Fruit fly (Drosophila melanogaster) whole organism, embryonic: ENCODE measurements around the gene wisp.
A peak's percentile ranks its signal among the peaks of the same experiment; 100 is the strongest.

ENCODE experiments used
- Atf6 ChIP-seq: fragments of 200-800 bp; sonication (Bioruptor generic); IDR thresholded peaks from 2 replicates; pipeline ENCODE4 v1.3.6; 2022; ENCODE audit warnings: missing biosample characterization, missing genetic modification characterization
- Blimp-1 ChIP-seq: fragments of 200-800 bp; sonication (Bioruptor generic); optimal IDR thresholded peaks from 3 replicates; lab custom pipeline; 2018; ENCODE audit warnings: missing biosample characterization, missing genetic modification characterization, mild to moderate bottlenecking, moderate library complexity, missing genetic modification reagents
- CG10267 ChIP-seq: fragments of 200-800 bp; sonication (Bioruptor generic); optimal IDR thresholded peaks from 2 replicates; lab custom pipeline; 2018; ENCODE audit warnings: missing biosample characterization, mild to moderate bottlenecking, missing genetic modification characterization, moderate library complexity
- CG11723 ChIP-seq: fragments of 200-800 bp; sonication (Bioruptor generic); optimal IDR thresholded peaks from 2 replicates; lab custom pipeline; 2017; ENCODE audit warnings: missing biosample characterization, mild to moderate bottlenecking, missing genetic modification characterization
- CG12299 ChIP-seq: fragments of 200-800 bp; sonication (Bioruptor generic); optimal IDR thresholded peaks from 2 replicates; lab custom pipeline; 2018; ENCODE audit warnings: missing biosample characterization, mild to moderate bottlenecking, missing genetic modification characterization
- CG13287 ChIP-seq: fragments of 200-800 bp; sonication (Bioruptor generic); IDR thresholded peaks from 2 replicates; pipeline ENCODE4 v1.3.6; 2022; ENCODE audit warnings: missing biosample characterization, missing genetic modification characterization; ENCODE audit not compliant: partially characterized antibody
- CG13296 ChIP-seq: fragments of 200-800 bp; sonication (Bioruptor generic); optimal IDR thresholded peaks from 3 replicates; lab custom pipeline; 2018; ENCODE audit warnings: missing biosample characterization, mild to moderate bottlenecking, missing genetic modification characterization
- CG14667 ChIP-seq: fragments of 200-800 bp; sonication (Bioruptor generic); IDR thresholded peaks from 2 replicates; pipeline ENCODE4 v1.3.6; 2022; ENCODE audit warnings: missing biosample characterization, missing genetic modification characterization
- CG17802 ChIP-seq: fragments of 200-800 bp; sonication (Bioruptor generic); optimal IDR thresholded peaks from 2 replicates; lab custom pipeline; 2018; ENCODE audit warnings: missing biosample characterization, mild to moderate bottlenecking, missing genetic modification characterization, moderate library complexity
- CG2116 ChIP-seq: fragments of 200-800 bp; sonication (Bioruptor generic); optimal IDR thresholded peaks from 3 replicates; lab custom pipeline; 2018; ENCODE audit warnings: missing biosample characterization, mild to moderate bottlenecking, missing genetic modification characterization
- CG31441 ChIP-seq: fragments of 200-800 bp; sonication (Bioruptor generic); IDR thresholded peaks from 2 replicates; pipeline ENCODE4 v1.3.6; 2022; ENCODE audit warnings: missing biosample characterization, missing genetic modification characterization
- CG33213 ChIP-seq: fragments of 200-800 bp; sonication (Bioruptor generic); optimal IDR thresholded peaks from 3 replicates; lab custom pipeline; 2016; ENCODE audit warnings: missing biosample characterization, missing genetic modification characterization
- CG3995 ChIP-seq: fragments of 200-800 bp; sonication (Bioruptor generic); optimal IDR thresholded peaks from 3 replicates; lab custom pipeline; 2016; ENCODE audit warnings: missing biosample characterization, missing genetic modification characterization
- CG6254 ChIP-seq: fragments of 200-800 bp; sonication (Bioruptor generic); optimal IDR thresholded peaks from 3 replicates; lab custom pipeline; 2017; ENCODE audit warnings: mild to moderate bottlenecking, missing biosample characterization, missing genetic modification reagents, missing genetic modification characterization
- CG8290 ChIP-seq, 3 experiments: fragments of 200-800 bp; sonication (Bioruptor generic); optimal IDR thresholded peaks; 2 replicates each; lab custom pipeline; 2016 to 2019; ENCODE audit warnings: missing biosample characterization in 3 of 3, missing genetic modification characterization in 3 of 3, mild to moderate bottlenecking in 2 of 3, moderate library complexity in 1 of 3
- CG9215 ChIP-seq: fragments of 200-800 bp; sonication (Bioruptor generic); IDR thresholded peaks from 2 replicates; pipeline ENCODE4 v1.3.6; 2022; ENCODE audit warnings: missing biosample characterization, missing genetic modification characterization
- CG9876 ChIP-seq: fragments of 200-800 bp; sonication (Bioruptor generic); optimal IDR thresholded peaks from 2 replicates; lab custom pipeline; 2016; ENCODE audit warnings: missing biosample characterization, missing genetic modification characterization
- CTCF ChIP-seq: fragments of 200-800 bp; sonication (Bioruptor generic); optimal IDR thresholded peaks from 2 replicates; lab custom pipeline; 2017; ENCODE audit warnings: missing biosample characterization, mild to moderate bottlenecking, missing genetic modification characterization, moderate library complexity
- CrebB ChIP-seq: fragments of 200-800 bp; sonication (Bioruptor generic); optimal IDR thresholded peaks from 3 replicates; lab custom pipeline; 2018; ENCODE audit warnings: missing biosample characterization, mild to moderate bottlenecking, missing genetic modification characterization
- Deaf1 ChIP-seq: fragments of 200-800 bp; optimal IDR thresholded peaks from 3 replicates; lab custom pipeline; 2019; ENCODE audit warnings: missing biosample characterization, mild to moderate bottlenecking, missing genetic modification characterization, moderate library complexity
- E2f2 ChIP-seq: fragments of 200-800 bp; sonication (Bioruptor generic); IDR thresholded peaks from 2 replicates; pipeline ENCODE4 v1.3.6; 2022; ENCODE audit warnings: missing biosample characterization, missing genetic modification characterization
- Elba2 ChIP-seq: fragments of 200-800 bp; sonication (Bioruptor generic); optimal IDR thresholded peaks from 3 replicates; lab custom pipeline; 2016; ENCODE audit warnings: missing biosample characterization, missing genetic modification characterization
- H15 ChIP-seq: fragments of 200-800 bp; sonication (Bioruptor generic); IDR thresholded peaks from 3 replicates; pipeline ENCODE4 v1.3.6; 2022; ENCODE audit warnings: missing biosample characterization, missing genetic modification characterization
- Jarid2 ChIP-seq: fragments of 200-800 bp; sonication (Bioruptor generic); optimal IDR thresholded peaks from 3 replicates; lab custom pipeline; 2017; ENCODE audit warnings: mild to moderate bottlenecking, missing biosample characterization, missing genetic modification reagents, missing genetic modification characterization
- MESR4 ChIP-seq: fragments of 200-800 bp; sonication (Bioruptor generic); optimal IDR thresholded peaks from 2 replicates; lab custom pipeline; 2018; ENCODE audit warnings: missing biosample characterization, mild to moderate bottlenecking, missing genetic modification characterization, moderate library complexity
- NK7.1 ChIP-seq: fragments of 200-800 bp; sonication (Bioruptor generic); optimal IDR thresholded peaks from 3 replicates; lab custom pipeline; 2016; ENCODE audit warnings: missing biosample characterization, missing genetic modification characterization
- Optix ChIP-seq: fragments of 200-800 bp; sonication (Bioruptor generic); IDR thresholded peaks from 3 replicates; pipeline ENCODE4 v1.3.6; 2022; ENCODE audit warnings: missing biosample characterization, missing genetic modification characterization
- Pdp1 ChIP-seq, 2 experiments: fragments of 200-800 bp; sonication (Bioruptor generic); optimal IDR thresholded peaks; 3 replicates each; lab custom pipeline; 2016; ENCODE audit warnings: missing biosample characterization in 2 of 2, missing genetic modification characterization in 2 of 2, mild to moderate bottlenecking in 1 of 2, moderate library complexity in 1 of 2
- Poxn ChIP-seq: fragments of 200-800 bp; sonication (Bioruptor generic); IDR thresholded peaks from 2 replicates; pipeline ENCODE4 v1.3.6; 2022; ENCODE audit warnings: missing biosample characterization, missing genetic modification characterization
- Rx ChIP-seq: fragments of 200-800 bp; sonication (Bioruptor generic); IDR thresholded peaks from 2 replicates; pipeline ENCODE4 v1.3.6; 2022; ENCODE audit warnings: missing biosample characterization, missing genetic modification characterization
- Six4 ChIP-seq: fragments of 200-800 bp; sonication (Bioruptor generic); optimal IDR thresholded peaks from 2 replicates; lab custom pipeline; 2016; ENCODE audit warnings: missing biosample characterization, missing genetic modification characterization
- Taf1 ChIP-seq: fragments of 200-800 bp; sonication (Bioruptor generic); IDR thresholded peaks from 2 replicates; pipeline ENCODE4 v1.3.6; 2022; ENCODE audit warnings: missing biosample characterization, missing genetic modification characterization
- aop ChIP-seq: fragments of 200-800 bp; sonication (Bioruptor generic); IDR thresholded peaks from 2 replicates; pipeline ENCODE4 v1.3.6; 2022; ENCODE audit warnings: missing biosample characterization, missing genetic modification characterization
- bigmax ChIP-seq: fragments of 200-800 bp; sonication (Bioruptor generic); optimal IDR thresholded peaks from 2 replicates; lab custom pipeline; 2018; ENCODE audit warnings: missing biosample characterization, mild to moderate bottlenecking, missing genetic modification characterization
- cato ChIP-seq: fragments of 200-800 bp; sonication (Bioruptor generic); optimal IDR thresholded peaks from 2 replicates; lab custom pipeline; 2016; ENCODE audit warnings: missing biosample characterization, missing genetic modification characterization, borderline replicate concordance
- dati ChIP-seq: fragments of 200-800 bp; sonication (Bioruptor generic); IDR thresholded peaks from 2 replicates; pipeline ENCODE4 v1.3.6; 2022; ENCODE audit warnings: missing biosample characterization, missing genetic modification characterization
- dm ChIP-seq: fragments of 200-800 bp; sonication (Bioruptor generic); optimal IDR thresholded peaks from 3 replicates; lab custom pipeline; 2016; ENCODE audit warnings: missing biosample characterization, missing genetic modification characterization
- fd96Cb ChIP-seq: fragments of 200-800 bp; sonication (Bioruptor generic); optimal IDR thresholded peaks from 2 replicates; lab custom pipeline; 2018; ENCODE audit warnings: missing biosample characterization, mild to moderate bottlenecking, missing genetic modification characterization, moderate library complexity
- hbn ChIP-seq: fragments of 200-800 bp; sonication (Bioruptor generic); IDR thresholded peaks from 2 replicates; pipeline ENCODE4 v1.3.6; 2022; ENCODE audit warnings: missing biosample characterization, missing genetic modification characterization; ENCODE audit not compliant: partially characterized antibody
- ind ChIP-seq: fragments of 200-800 bp; sonication (Bioruptor generic); optimal IDR thresholded peaks from 3 replicates; lab custom pipeline; 2016; ENCODE audit warnings: missing biosample characterization, missing genetic modification characterization
- jigr1 ChIP-seq: fragments of 200-800 bp; sonication (Bioruptor generic); IDR thresholded peaks from 3 replicates; pipeline ENCODE4 v1.3.6; 2022; ENCODE audit warnings: missing biosample characterization, missing genetic modification characterization
- jing ChIP-seq: fragments of 200-800 bp; sonication (Bioruptor generic); optimal IDR thresholded peaks from 2 replicates; lab custom pipeline; 2018; ENCODE audit warnings: missing biosample characterization, mild to moderate bottlenecking, missing genetic modification characterization
- ken ChIP-seq: fragments of 200-800 bp; sonication (Bioruptor generic); IDR thresholded peaks from 3 replicates; pipeline ENCODE4 v1.3.6; 2022; ENCODE audit warnings: missing biosample characterization, missing genetic modification characterization
- mld ChIP-seq: fragments of 200-800 bp; sonication (Bioruptor generic); IDR thresholded peaks from 3 replicates; pipeline ENCODE4 v1.3.6; 2022; ENCODE audit warnings: missing biosample characterization, missing genetic modification characterization; ENCODE audit not compliant: partially characterized antibody
- pum ChIP-seq: fragments of 200-800 bp; sonication (Bioruptor generic); optimal IDR thresholded peaks from 2 replicates; lab custom pipeline; 2016; ENCODE audit warnings: missing biosample characterization, missing genetic modification characterization
- scrt ChIP-seq: fragments of 200-800 bp; sonication (Bioruptor generic); optimal IDR thresholded peaks from 2 replicates; lab custom pipeline; 2018; ENCODE audit warnings: missing biosample characterization, mild to moderate bottlenecking, missing genetic modification characterization, moderate library complexity
- sima ChIP-seq: fragments of 200-800 bp; sonication (Bioruptor generic); optimal IDR thresholded peaks from 2 replicates; lab custom pipeline; 2016; ENCODE audit warnings: missing biosample characterization, missing genetic modification characterization
- sisA ChIP-seq: fragments of 200-800 bp; sonication (Bioruptor generic); IDR thresholded peaks from 2 replicates; pipeline ENCODE4 v1.3.6; 2022; ENCODE audit warnings: missing biosample characterization, missing genetic modification characterization
- so ChIP-seq: fragments of 200-800 bp; sonication (Bioruptor generic); IDR thresholded peaks from 3 replicates; pipeline ENCODE4 v1.3.6; 2022; ENCODE audit warnings: missing biosample characterization, missing genetic modification characterization
- sob ChIP-seq: fragments of 200-800 bp; sonication (Bioruptor generic); IDR thresholded peaks from 2 replicates; pipeline ENCODE4 v1.3.6; 2022; ENCODE audit warnings: missing biosample characterization, missing genetic modification characterization
- stwl ChIP-seq: fragments of 200-800 bp; sonication (Bioruptor generic); optimal IDR thresholded peaks from 3 replicates; lab custom pipeline; 2018; ENCODE audit warnings: missing biosample characterization, mild to moderate bottlenecking, missing genetic modification characterization, moderate library complexity

Gene wisp

dm6 chrX:11886976-11887375 lies 6.8 kb upstream of the wisp start, which contains the start of the genes CG10353 and SelG (continued):
- TF ChIP-seq Six4: no peak
- TF ChIP-seq Elba2 (GFP tag; lab: Kevin White, UChicago): no peak
- no peak for TF ChIP-seq aop (GFP tag; lab: Robert Waterston, UW)
- no peak for TF ChIP-seq CG9876
- TF ChIP-seq CG6254 (GFP tag; lab: Kevin White, UChicago): no peak
- TF ChIP-seq CTCF (GFP tag; lab: Kevin White, UChicago): peak; percentile 11
- TF ChIP-seq CG17802 (tag; lab: Kevin White, UChicago): no peak
- TF ChIP-seq cato (GFP tag; lab: Kevin White, UChicago): no peak
- peak; percentile 57 for TF ChIP-seq CG33213
- TF ChIP-seq Blimp-1: no peak
- TF ChIP-seq CG12299 (tag; lab: Kevin White, UChicago): no peak
- TF ChIP-seq bigmax (GFP tag; lab: Kevin White, UChicago): peak; percentile 34
- TF ChIP-seq Atf6 (GFP tag; lab: Robert Waterston, UW): no peak; the same call in 1 of the 2 replicates
- TF ChIP-seq CG31441 (GFP tag; lab: Robert Waterston, UW): no peak
- TF ChIP-seq CG10267 (tag; lab: Kevin White, UChicago): peak; percentile 95
- TF ChIP-seq Optix: no peak
- peak; percentile 30 to 77 for TF ChIP-seq Pdp1 (GFP tag; optimal IDR thresholded peaks at IDR 0.05; lab: Kevin White, UChicago)
- no peak for TF ChIP-seq H15
- no peak for TF ChIP-seq Taf1 (GFP tag; lab: Robert Waterston, UW)
- peak; percentile 21 for TF ChIP-seq pum (GFP tag; lab: Kevin White, UChicago)
- TF ChIP-seq hbn (GFP tag; lab: Robert Waterston, UW): peak; percentile 86
- TF ChIP-seq mld (GFP tag; lab: Robert Waterston, UW): peak; percentile 45; the same call in 1 of the 3 replicates
- TF ChIP-seq ind (GFP tag; lab: Kevin White, UChicago): peak; percentile 34
- TF ChIP-seq ken (GFP tag; lab: Robert Waterston, UW): no peak
- TF ChIP-seq CG9215 (GFP tag; lab: Robert Waterston, UW): 0 out of 2 replicates have a peak, but pooled peaks have one; percentile 14
- TF ChIP-seq NK7.1 (GFP tag; lab: Kevin White, UChicago): peak; percentile 27
- peak; percentile 21 for TF ChIP-seq CrebB (tag; lab: Kevin White, UChicago)
- peak; percentile 90 for TF ChIP-seq CG13287
- TF ChIP-seq CG8290 (GFP tag; optimal IDR thresholded peaks at IDR 0.05; lab: Kevin White, UChicago): peak; percentile 48
- TF ChIP-seq CG8290 (tag; optimal IDR thresholded peaks at IDR 0.05; lab: Kevin White, UChicago): peak in 1 of 2 experiments; percentile 85
- peak; percentile 81 for TF ChIP-seq MESR4
- peak; percentile 65 for TF ChIP-seq dm (GFP tag; lab: Kevin White, UChicago)
- TF ChIP-seq stwl: peak; percentile 99
- peak; percentile 76 for TF ChIP-seq CG3995 (GFP tag; lab: Kevin White, UChicago)
- TF ChIP-seq Jarid2: peak; percentile 14
- peak; percentile 53 for TF ChIP-seq sob
- no peak for TF ChIP-seq dati (GFP tag; lab: Robert Waterston, UW)
- no peak for TF ChIP-seq sisA (GFP tag; lab: Robert Waterston, UW)
- TF ChIP-seq sima (GFP tag; lab: Kevin White, UChicago): no peak
- TF ChIP-seq so (GFP tag; lab: Robert Waterston, UW): no peak
- no peak for TF ChIP-seq Poxn (GFP tag; lab: Robert Waterston, UW)
- peak; percentile 46; the same call in 1 of the 2 replicates for TF ChIP-seq E2f2 (GFP tag; lab: Robert Waterston, UW)
- TF ChIP-seq scrt (GFP tag; lab: Kevin White, UChicago): peak; percentile 23
- TF ChIP-seq CG2116 (GFP tag; lab: Kevin White, UChicago): peak; percentile 63
- TF ChIP-seq Rx (GFP tag; lab: Robert Waterston, UW): no peak
- TF ChIP-seq jing (GFP tag; lab: Kevin White, UChicago): no peak
- no peak for TF ChIP-seq CG14667 (GFP tag; lab: Robert Waterston, UW)
- TF ChIP-seq Deaf1: peak; percentile 9
- TF ChIP-seq CG11723 (GFP tag; lab: Kevin White, UChicago): no peak
- TF ChIP-seq jigr1 (GFP tag; lab: Robert Waterston, UW): no peak
- TF ChIP-seq fd96Cb: no peak
- peak; percentile 20 for TF ChIP-seq CG13296
